Fruit fly (Drosophila melanogaster): ENCODE results near the gene Or85f.
A peak's percentile ranks its signal among the peaks of the same experiment; 100 is the strongest.

Or85f gene

DNA sequence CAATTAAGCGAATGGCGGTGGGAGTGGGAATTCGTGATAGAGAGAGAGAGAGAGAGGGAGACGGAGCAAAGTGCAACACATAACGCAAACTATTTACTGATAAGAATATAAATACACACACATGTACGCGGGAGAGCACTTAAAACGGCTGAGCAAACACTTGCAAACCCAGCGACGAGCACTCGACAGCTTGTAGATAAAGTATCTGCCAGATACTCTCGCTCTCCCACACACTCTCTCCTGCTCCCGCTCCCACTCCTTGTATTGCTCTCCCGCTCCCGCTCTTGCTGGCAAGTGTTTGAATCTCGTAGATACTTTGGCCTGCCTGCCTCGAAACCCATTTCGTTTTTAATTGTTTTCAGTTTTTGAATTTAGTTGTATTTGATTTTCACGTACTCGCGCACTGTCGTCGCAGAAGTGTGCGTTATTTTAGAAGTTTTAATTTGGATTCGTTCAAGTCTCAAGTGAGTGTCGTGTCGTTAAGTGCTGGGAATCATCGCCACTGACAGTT, 30.3 kb downstream of the Or85f start (continued):
- TF ChIP-seq CrebB (tag; optimal IDR thresholded peaks at IDR 0.05): peak; percentile 76
- no peak for TF ChIP-seq CkIIα-i1 (GFP tag; IDR thresholded peaks at IDR 0.05)
- TF ChIP-seq ash1 (GFP tag; optimal IDR thresholded peaks at IDR 0.05): no peak
- TF ChIP-seq sqz (GFP tag; optimal IDR thresholded peaks at IDR 0.05): peak; percentile 76
- no peak for TF ChIP-seq crc (GFP tag; optimal IDR thresholded peaks at IDR 0.05)
- no peak for TF ChIP-seq Oaz (GFP tag; IDR thresholded peaks at IDR 0.05)
- peak; percentile 8 for TF ChIP-seq ac (GFP tag; optimal IDR thresholded peaks at IDR 0.05)
- no peak for TF ChIP-seq CG16815 (GFP tag; optimal IDR thresholded peaks at IDR 0.05)
- peak; percentile 36 for TF ChIP-seq lbe (GFP tag; optimal IDR thresholded peaks at IDR 0.05)
- TF ChIP-seq CG11695 (GFP tag; IDR thresholded peaks at IDR 0.05): peak; percentile 49; the same call in 1 of the 3 replicates
- peak; percentile 41 for TF ChIP-seq schlank (tag; optimal IDR thresholded peaks at IDR 0.05)
- no peak for TF ChIP-seq jumu (GFP tag; optimal IDR thresholded peaks at IDR 0.05)
- TF ChIP-seq CG9817 (tag; optimal IDR thresholded peaks at IDR 0.05): no peak
- peak; percentile 25 for TF ChIP-seq CG13424 (tag; optimal IDR thresholded peaks at IDR 0.05)
- TF ChIP-seq cad (GFP tag; optimal IDR thresholded peaks at IDR 0.05): peak; percentile 2
- peak; percentile 8 for TF ChIP-seq CG2120 (GFP tag; optimal IDR thresholded peaks at IDR 0.05)
- peak; percentile 40; the same call in 1 of the 2 replicates for TF ChIP-seq Adf1 (GFP tag; IDR thresholded peaks at IDR 0.05)
- peak; percentile 54 for TF ChIP-seq CG4360 (GFP tag; IDR thresholded peaks at IDR 0.05)
- no peak for TF ChIP-seq CG42726 (GFP tag; IDR thresholded peaks at IDR 0.05; ENCODE audit: partially characterized antibody)
- TF ChIP-seq Meics (GFP tag; optimal IDR thresholded peaks at IDR 0.05): peak; percentile 38
- no peak for TF ChIP-seq Ada2b (GFP tag; IDR thresholded peaks at IDR 0.05)
- TF ChIP-seq CG16863 (GFP tag; optimal IDR thresholded peaks at IDR 0.05): no peak
- TF ChIP-seq Fer3 (tag; optimal IDR thresholded peaks at IDR 0.05): peak; percentile 7
- TF ChIP-seq CG10267 (tag; optimal IDR thresholded peaks at IDR 0.05): no peak
- peak; percentile 12 for TF ChIP-seq CG18262 (tag; optimal IDR thresholded peaks at IDR 0.05)
- TF ChIP-seq bcd (GFP tag; optimal IDR thresholded peaks at IDR 0.05): no peak
- no peak for TF ChIP-seq Hr39 (optimal IDR thresholded peaks at IDR 0.05)
- no peak for TF ChIP-seq CG1602 (GFP tag; optimal IDR thresholded peaks at IDR 0.05)
- no peak for TF ChIP-seq Mes4 (GFP tag; optimal IDR thresholded peaks at IDR 0.05)
- peak; percentile 71; the same call in 1 of the 2 replicates for TF ChIP-seq CG32532 (GFP tag; IDR thresholded peaks at IDR 0.05)
- no peak for TF ChIP-seq gem (tag; optimal IDR thresholded peaks at IDR 0.05)
- no peak for TF ChIP-seq Sox100B (GFP tag; optimal IDR thresholded peaks at IDR 0.05)
- TF ChIP-seq run (tag; optimal IDR thresholded peaks at IDR 0.05): no peak
- TF ChIP-seq Antp (GFP tag; optimal IDR thresholded peaks at IDR 0.05): no peak
- no peak for TF ChIP-seq CG8290 (GFP tag; optimal IDR thresholded peaks at IDR 0.05)
- peak; percentile 48 to 65 for TF ChIP-seq CG8290 (tag; optimal IDR thresholded peaks at IDR 0.05)
- peak; percentile 71 for TF ChIP-seq crol (GFP tag; IDR thresholded peaks at IDR 0.05)
- TF ChIP-seq CG4820 (GFP tag; optimal IDR thresholded peaks at IDR 0.05): no peak
- TF ChIP-seq repo (GFP tag; optimal IDR thresholded peaks at IDR 0.05): no peak
- TF ChIP-seq pnt (GFP tag; optimal IDR thresholded peaks at IDR 0.05): no peak
- no peak for TF ChIP-seq CG4854 (GFP tag; optimal IDR thresholded peaks at IDR 0.05)
- peak in 1 of 2 experiments; percentile 57 for TF ChIP-seq Eip74EF (GFP tag; optimal IDR thresholded peaks at IDR 0.05)
- peak; percentile 54 for TF ChIP-seq Med (GFP tag)
- TF ChIP-seq CG7839 (tag; optimal IDR thresholded peaks at IDR 0.05): peak; percentile 3
- TF ChIP-seq Mad (GFP tag; optimal IDR thresholded peaks at IDR 0.05): peak; percentile 3
- peak; percentile 79 for TF ChIP-seq fd64A (GFP tag; optimal IDR thresholded peaks at IDR 0.05)
- no peak for TF ChIP-seq Dp (GFP tag; optimal IDR thresholded peaks at IDR 0.05)
- TF ChIP-seq ase (GFP tag; IDR thresholded peaks at IDR 0.05): no peak
- TF ChIP-seq cg (GFP tag; optimal IDR thresholded peaks at IDR 0.05): peak; percentile 86
- peak; percentile 29; the same call in 1 of the 2 replicates for TF ChIP-seq Rfx (GFP tag; IDR thresholded peaks at IDR 0.05)
- peak; percentile 34 to 80 for TF ChIP-seq bsh (GFP tag; optimal IDR thresholded peaks at IDR 0.05)
- peak; percentile 27 for TF ChIP-seq ERR (GFP tag; optimal IDR thresholded peaks at IDR 0.05)
